Worm (Caenorhabditis elegans) whole organism, young adult: ENCODE results near the gene ztf-20.
A peak's percentile ranks its signal among the peaks of the same experiment; 100 is the strongest.

Experiments used
- B0035.1 ChIP-seq: sonication (generic microtip); optimal IDR thresholded peaks from 2 replicates; lab custom pipeline; 2016; ENCODE audit warnings: missing genetic modification characterization, mild to moderate bottlenecking, missing compliant biosample characterization, missing genotype, missing genetic modification reagents
- C06A6.2 ChIP-seq: fragments of 200-800 bp; sonication (Bioruptor generic); conservative IDR thresholded peaks from 2 replicates; pipeline ENCODE4 v1.3.6; 2022; ENCODE audit warnings: missing genetic modification characterization, missing compliant biosample characterization
- F33H1.4 ChIP-seq: fragments of 200-800 bp; sonication (Bioruptor generic); IDR thresholded peaks from 2 replicates; pipeline ENCODE4 v1.3.6; 2022; ENCODE audit warnings: missing genetic modification reagents, missing genetic modification characterization, missing compliant biosample characterization
- F39B2.1 ChIP-seq: fragments of 200-800 bp; sonication (Bioruptor generic); IDR thresholded peaks from 2 replicates; pipeline ENCODE4 v1.3.6; 2022; ENCODE audit warnings: missing genetic modification reagents, missing genetic modification characterization, missing compliant biosample characterization
- F57A8.1 ChIP-seq: fragments of 200-800 bp; sonication (Bioruptor generic); optimal IDR thresholded peaks from 2 replicates; lab custom pipeline; 2018; ENCODE audit warnings: mild to moderate bottlenecking, missing genetic modification characterization, moderate library complexity, missing compliant biosample characterization
- K11D2.4 ChIP-seq: fragments of 200-800 bp; sonication (Bioruptor generic); IDR thresholded peaks from 2 replicates; pipeline ENCODE4 v1.3.6; 2022; ENCODE audit warnings: missing genetic modification reagents, missing genetic modification characterization, missing compliant biosample characterization
- Y56A3A.18 ChIP-seq: fragments of 200-800 bp; sonication (Bioruptor generic); IDR thresholded peaks from 2 replicates; pipeline ENCODE4 v1.3.6; 2022; ENCODE audit warnings: missing genetic modification reagents, missing genetic modification characterization, missing compliant biosample characterization
- ZK185.1 ChIP-seq: sonication (generic microtip); optimal IDR thresholded peaks from 2 replicates; lab custom pipeline; 2016; ENCODE audit warnings: mild to moderate bottlenecking, missing genetic modification characterization, missing compliant biosample characterization; ENCODE audit not compliant: poor library complexity, severe bottlenecking
- aptf-2 ChIP-seq: fragments of 200-800 bp; sonication (Bioruptor generic); conservative IDR thresholded peaks from 2 replicates; pipeline ENCODE4 v1.3.6; 2022; ENCODE audit warnings: missing genetic modification reagents, missing genetic modification characterization, missing compliant biosample characterization
- athp-1 ChIP-seq: sonication (generic microtip); optimal IDR thresholded peaks from 2 replicates; lab custom pipeline; 2017; ENCODE audit warnings: mild to moderate bottlenecking, missing genetic modification characterization, missing compliant biosample characterization
- attf-5 ChIP-seq: fragments of 200-800 bp; sonication (Bioruptor generic); optimal IDR thresholded peaks from 2 replicates; lab custom pipeline; 2018; ENCODE audit warnings: mild to moderate bottlenecking, missing genetic modification characterization, missing compliant biosample characterization
- bed-1 ChIP-seq: fragments of 200-800 bp; sonication (Bioruptor generic); IDR thresholded peaks from 2 replicates; pipeline ENCODE4 v1.3.6; 2022; ENCODE audit warnings: missing genetic modification reagents, missing genetic modification characterization, missing compliant biosample characterization
- cebp-1 ChIP-seq, 2 experiments: fragments of 200-800 bp in 1 of 2; sonication (Bioruptor generic) in 1 of 2; sonication (generic microtip) in 1 of 2; IDR thresholded peaks in 1 of 2; optimal IDR thresholded peaks in 1 of 2; 2 replicates each; pipeline versions ENCODE4 v1.3.6 to Lab custom; 2017 to 2022; ENCODE audit warnings: missing compliant biosample characterization in 2 of 2, missing genetic modification characterization in 2 of 2, mild to moderate bottlenecking in 1 of 2, missing genetic modification reagents in 1 of 2, moderate library complexity in 1 of 2
- ceh-79 ChIP-seq: sonication (generic microtip); optimal IDR thresholded peaks from 2 replicates; lab custom pipeline; 2017; ENCODE audit warnings: mild to moderate bottlenecking, missing genetic modification characterization, missing compliant biosample characterization
- die-1 ChIP-seq: sonication (generic microtip); optimal IDR thresholded peaks from 2 replicates; lab custom pipeline; 2016; ENCODE audit warnings: missing genotype, mild to moderate bottlenecking, missing genetic modification characterization, missing compliant biosample characterization
- egrh-3 ChIP-seq: fragments of 200-800 bp; sonication (Bioruptor generic); IDR thresholded peaks from 2 replicates; pipeline ENCODE4 v1.3.6; 2022; ENCODE audit warnings: missing genetic modification reagents, missing genetic modification characterization, missing compliant biosample characterization
- ekl-4 ChIP-seq: fragments of 200-800 bp; sonication (Bioruptor generic); IDR thresholded peaks from 2 replicates; pipeline ENCODE4 v1.3.6; 2022; ENCODE audit warnings: missing genetic modification reagents, missing genetic modification characterization, missing compliant biosample characterization
- him-1 ChIP-seq: sonication (generic microtip); optimal IDR thresholded peaks from 2 replicates; lab custom pipeline; 2016; ENCODE audit warnings: missing genotype, missing genetic modification reagents, missing genetic modification characterization, missing compliant biosample characterization
- hmg-1.2 ChIP-seq: fragments of 200-800 bp; sonication (Bioruptor generic); IDR thresholded peaks from 2 replicates; pipeline ENCODE4 v1.3.6; 2022; ENCODE audit warnings: missing genetic modification reagents, missing genetic modification characterization, missing compliant biosample characterization
- hrde-1 ChIP-seq: sonication (generic microtip); optimal IDR thresholded peaks from 2 replicates; lab custom pipeline; 2016; ENCODE audit warnings: missing genetic modification characterization, mild to moderate bottlenecking, missing compliant biosample characterization, moderate library complexity, missing genotype, missing genetic modification reagents, borderline replicate concordance
- hsf-1 ChIP-seq: fragments of 200-800 bp; sonication (Bioruptor generic); IDR thresholded peaks from 2 replicates; pipeline ENCODE4 v1.3.6; 2022; ENCODE audit warnings: missing genetic modification reagents, missing genetic modification characterization, missing compliant biosample characterization
- let-526 ChIP-seq: fragments of 200-800 bp; sonication (Bioruptor generic); IDR thresholded peaks from 2 replicates; pipeline ENCODE4 v1.3.6; 2022; ENCODE audit warnings: missing genetic modification reagents, missing genetic modification characterization, missing compliant biosample characterization
- lin-26 ChIP-seq: fragments of 200-800 bp; sonication (Bioruptor generic); IDR thresholded peaks from 2 replicates; pipeline ENCODE4 v1.3.6; 2022; ENCODE audit warnings: missing genetic modification reagents, missing genetic modification characterization, missing compliant biosample characterization
- lin-54 ChIP-seq: fragments of 200-800 bp; sonication (Bioruptor generic); optimal IDR thresholded peaks from 2 replicates; lab custom pipeline; 2018; ENCODE audit warnings: mild to moderate bottlenecking, missing genetic modification characterization, missing compliant biosample characterization
- lir-1 ChIP-seq: fragments of 200-800 bp; sonication (Bioruptor generic); conservative IDR thresholded peaks from 2 replicates; pipeline ENCODE4 v1.3.6; 2022; ENCODE audit warnings: missing genetic modification reagents, missing genetic modification characterization, missing compliant biosample characterization
- madf-3 ChIP-seq: fragments of 200-800 bp; sonication (Bioruptor generic); IDR thresholded peaks from 2 replicates; pipeline ENCODE4 v1.3.6; 2022; ENCODE audit warnings: missing genetic modification reagents, missing genetic modification characterization, missing compliant biosample characterization
- madf-6 ChIP-seq: fragments of 200-800 bp; sonication (Bioruptor generic); IDR thresholded peaks from 2 replicates; pipeline ENCODE4 v1.3.6; 2022; ENCODE audit warnings: missing genetic modification reagents, missing genetic modification characterization, missing compliant biosample characterization
- mel-28 ChIP-seq: sonication (generic microtip); optimal IDR thresholded peaks from 2 replicates; lab custom pipeline; 2016; ENCODE audit warnings: borderline replicate concordance, mild to moderate bottlenecking, missing genetic modification characterization, missing compliant biosample characterization
- mxl-1 ChIP-seq: sonication (generic microtip); optimal IDR thresholded peaks from 2 replicates; lab custom pipeline; 2016; ENCODE audit warnings: missing genetic modification characterization, missing compliant biosample characterization
- nhr-179 ChIP-seq: sonication (generic microtip); optimal IDR thresholded peaks from 2 replicates; lab custom pipeline; 2016; ENCODE audit warnings: mild to moderate bottlenecking, missing genetic modification characterization, missing compliant biosample characterization
- nhr-27 ChIP-seq: fragments of 200-800 bp; sonication (Bioruptor generic); optimal IDR thresholded peaks from 2 replicates; lab custom pipeline; 2018; ENCODE audit warnings: mild to moderate bottlenecking, missing genetic modification characterization, moderate library complexity, missing compliant biosample characterization
- pha-4 ChIP-seq: fragments of 150-350 bp; sonication (generic microtip); optimal IDR thresholded peaks from 2 replicates; lab custom pipeline; 2014; ENCODE audit warnings: missing biosample characterization, missing genetic modification reagents, missing genetic modification characterization
- rcor-1 ChIP-seq: fragments of 200-800 bp; sonication (Bioruptor generic); IDR thresholded peaks from 2 replicates; pipeline ENCODE4 v1.3.6; 2022; ENCODE audit warnings: missing genetic modification reagents, missing genetic modification characterization, missing compliant biosample characterization
- rec-8 ChIP-seq, 2 experiments: sonication (generic microtip); optimal IDR thresholded peaks; 2 replicates each; lab custom pipeline; 2016; ENCODE audit warnings: mild to moderate bottlenecking in 2 of 2, missing genetic modification characterization in 2 of 2, missing genetic modification reagents in 2 of 2, missing genotype in 2 of 2, missing biosample characterization in 1 of 2, missing compliant biosample characterization in 1 of 2, moderate library complexity in 1 of 2
- repo-1 ChIP-seq: sonication (generic microtip); optimal IDR thresholded peaks from 2 replicates; lab custom pipeline; 2017; ENCODE audit warnings: mild to moderate bottlenecking, missing genetic modification characterization, missing compliant biosample characterization
- sea-2 ChIP-seq: fragments of 200-800 bp; sonication (Bioruptor generic); IDR thresholded peaks from 2 replicates; pipeline ENCODE4 v1.3.6; 2022; ENCODE audit warnings: missing genetic modification characterization, missing compliant biosample characterization
- snpc-1.3 ChIP-seq: sonication (generic microtip); optimal IDR thresholded peaks from 2 replicates; lab custom pipeline; 2017; ENCODE audit warnings: missing genetic modification characterization, mild to moderate bottlenecking, missing compliant biosample characterization, antibody characterized with exemption, moderate library complexity, missing genotype, missing genetic modification reagents; ENCODE audit not compliant: insufficient read depth
- snpc-4 ChIP-seq, 5 experiments: fragments of 150-350 bp in 1 of 5; sonication (generic microtip) in 4 of 5; optimal IDR thresholded peaks; 2 replicates each; lab custom pipeline; 2014 to 2018; ENCODE audit warnings: missing genetic modification characterization in 5 of 5, missing biosample characterization in 3 of 5, antibody characterized with exemption in 2 of 5, mild to moderate bottlenecking in 2 of 5, missing compliant biosample characterization in 2 of 5, missing genotype in 2 of 5, moderate library complexity in 2 of 5, missing genetic modification reagents in 1 of 5
- somi-1 ChIP-seq: fragments of 200-800 bp; sonication (Bioruptor generic); optimal IDR thresholded peaks from 2 replicates; lab custom pipeline; 2018; ENCODE audit warnings: mild to moderate bottlenecking, missing genetic modification characterization, missing compliant biosample characterization
- unc-130 ChIP-seq: sonication (generic microtip); optimal IDR thresholded peaks from 2 replicates; lab custom pipeline; 2016; ENCODE audit warnings: missing genetic modification reagents, missing genetic modification characterization, missing compliant biosample characterization
- xnd-1 ChIP-seq: sonication (generic microtip); optimal IDR thresholded peaks from 2 replicates; lab custom pipeline; 2016; ENCODE audit warnings: missing genotype, missing genetic modification reagents, missing genetic modification characterization, missing compliant biosample characterization
- zfh-2 ChIP-seq: fragments of 200-800 bp; sonication (Bioruptor generic); conservative IDR thresholded peaks from 2 replicates; pipeline ENCODE4 v1.3.6; 2022; ENCODE audit warnings: missing genetic modification reagents, missing genetic modification characterization, missing compliant biosample characterization
- ztf-26 ChIP-seq: sonication (generic microtip); optimal IDR thresholded peaks from 2 replicates; lab custom pipeline; 2017; ENCODE audit warnings: missing genetic modification characterization, missing compliant biosample characterization
- ztf-28 ChIP-seq: fragments of 200-800 bp; sonication (Bioruptor generic); IDR thresholded peaks from 2 replicates; pipeline ENCODE4 v1.3.6; 2022; ENCODE audit warnings: missing genetic modification reagents, missing genetic modification characterization, missing compliant biosample characterization
- ztf-3 ChIP-seq: fragments of 200-800 bp; sonication (Bioruptor generic); optimal IDR thresholded peaks from 2 replicates; lab custom pipeline; 2018; ENCODE audit warnings: mild to moderate bottlenecking, missing genetic modification characterization, missing compliant biosample characterization

The ztf-20 gene

ce11 chrV:18967479-18968056 is 7.6 kb upstream of the ztf-20 start, which contains the start of gene Y39B6A.43 (continued):
- TF ChIP-seq nhr-179 (tag; lab: Kevin White, UChicago) (no peak), sea-2 (GFP tag; lab: Robert Waterston, UW) (peak; percentile 82; the same call in 1 of the 2 replicates), lin-54 (peak; percentile 99), egrh-3 (GFP tag; lab: Robert Waterston, UW) (peak; percentile 63), mel-28 (tag; lab: Kevin White, UChicago) (peak; percentile 75), him-1 (tag; lab: Kevin White, UChicago) (peak; percentile 71), hsf-1 (peak; percentile 86), snpc-1.3 (tag; lab: Kevin White, UChicago) (peak; percentile 91), B0035.1 (peak; percentile 64), ztf-28 (GFP tag; lab: Robert Waterston, UW) (peak; percentile 96), snpc-4 (GFP tag; optimal IDR thresholded peaks at IDR 0.05; lab: Kevin White, UChicago) (peak; percentile 80), snpc-4 (tag; optimal IDR thresholded peaks at IDR 0.05; lab: Kevin White, UChicago) (peak; percentile 63 to 88 (median 84)), madf-3 (GFP tag; lab: Robert Waterston, UW) (peak; percentile 97), repo-1 (tag; lab: Kevin White, UChicago) (peak; percentile 94), K11D2.4 (peak; percentile 99), lir-1 (peak; percentile 97), F57A8.1 (GFP tag; lab: Kevin White, UChicago) (peak; percentile 42), F33H1.4 (GFP tag; lab: Robert Waterston, UW) (peak; percentile 86), mxl-1 (tag; lab: Kevin White, UChicago) (no peak), aptf-2 (GFP tag; lab: Robert Waterston, UW) (peak; percentile 58; the same call in 1 of the 2 replicates), rec-8 (tag; optimal IDR thresholded peaks at IDR 0.05; lab: Kevin White, UChicago) (peak in 1 of 2 experiments; percentile 75), rcor-1 (peak; percentile 98), somi-1 (GFP tag; lab: Kevin White, UChicago) (peak; percentile 87), pha-4 (tag; lab: Kevin White, UChicago) (peak; percentile 100), lin-26 (GFP tag; lab: Robert Waterston, UW) (peak; percentile 85), nhr-27 (tag; lab: Kevin White, UChicago) (no peak), zfh-2 (GFP tag; lab: Robert Waterston, UW) (peak; percentile 88), F39B2.1 (GFP tag; lab: Robert Waterston, UW) (peak; percentile 86), ZK185.1 (peak; percentile 96), attf-5 (GFP tag; lab: Kevin White, UChicago) (peak; percentile 99), Y56A3A.18 (GFP tag; lab: Robert Waterston, UW) (peak; percentile 94), unc-130 (peak; percentile 83), let-526 (GFP tag; lab: Robert Waterston, UW) (peak; percentile 98), ztf-3 (GFP tag; lab: Kevin White, UChicago) (peak; percentile 87), C06A6.2 (GFP tag; lab: Robert Waterston, UW) (peak; percentile 92), hrde-1 (tag; lab: Kevin White, UChicago) (peak; percentile 84), athp-1 (tag; lab: Kevin White, UChicago) (peak; percentile 99), ztf-26 (tag; lab: Kevin White, UChicago) (peak; percentile 97), ceh-79 (peak; percentile 5), ekl-4 (GFP tag; lab: Robert Waterston, UW) (peak; percentile 97), cebp-1 (GFP tag; IDR thresholded peaks at IDR 0.05; lab: Robert Waterston, UW) (peak; percentile 83), cebp-1 (tag; optimal IDR thresholded peaks at IDR 0.05; lab: Kevin White, UChicago) (peak; percentile 94), bed-1 (GFP tag; lab: Robert Waterston, UW) (0 out of 2 replicates have a peak, but pooled peaks have one; percentile 78), xnd-1 (peak; percentile 79), die-1 (tag; lab: Kevin White, UChicago) (no peak), hmg-1.2 (GFP tag; lab: Robert Waterston, UW) (peak; percentile 93), madf-6 (peak; percentile 94)
